Worm (Caenorhabditis elegans) whole organism, L4/young adult: ENCODE results near the gene pals-30.
"Not testable (repeated sequence)": the region's sequence is repeated elsewhere in the genome, so short reads cannot be mapped to it uniquely, and the experiment has no call there.

ENCODE experiments used
- W03F9.2 ChIP-seq: fragments of 150-350 bp; optimal IDR thresholded peaks from 2 replicates; lab custom pipeline; 2014; ENCODE audit warnings: missing biosample characterization, missing genetic modification characterization
- him-1 ChIP-seq: sonication (generic microtip); optimal IDR thresholded peaks from 2 replicates; lab custom pipeline; 2016; ENCODE audit warnings: missing genotype, missing genetic modification reagents, missing genetic modification characterization, missing compliant biosample characterization

ce11 chrIV:14551870-14552269 lies at the start of gene pals-30:
- not testable (repeated sequence) for TF ChIP-seq him-1, W03F9.2 (tag; lab: Kevin White, UChicago)
